Worm (Caenorhabditis elegans): ENCODE measurements around the gene ZC395.11.

The ZC395.11 gene

DNA sequence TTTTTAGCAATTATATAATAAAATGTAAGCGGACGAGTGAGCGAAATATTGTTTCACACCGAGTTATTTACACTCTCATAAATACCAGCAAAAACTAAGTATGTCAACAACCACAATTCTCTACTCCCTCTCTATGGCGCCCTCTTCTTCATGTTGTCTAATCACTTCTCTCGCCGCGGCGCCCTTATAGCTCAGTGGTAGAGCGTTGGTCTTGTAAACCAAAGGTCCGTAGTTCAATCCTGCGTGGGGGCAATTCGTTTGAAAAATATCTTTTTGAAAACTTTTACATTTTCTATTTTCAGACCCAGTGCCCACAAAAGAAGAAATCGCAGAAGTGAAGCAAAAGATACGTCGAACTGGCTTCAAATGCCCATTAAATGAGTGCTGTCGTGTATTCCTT is 19.6 kb upstream of the ZC395.11 start (continued):
- no peak for TF ChIP-seq pqm-1 (tag; optimal IDR thresholded peaks at IDR 0.05)
- TF ChIP-seq nhr-111 (GFP tag; optimal IDR thresholded peaks at IDR 0.05), result peak; percentile 68
- TF ChIP-seq ama-1 (optimal IDR thresholded peaks at IDR 0.05), result no peak
- peak; percentile 83; the same call in 1 of the 2 replicates for TF ChIP-seq Y75B8A.6 (GFP tag; IDR thresholded peaks at IDR 0.05)
- TF ChIP-seq lin-39 (tag; optimal IDR thresholded peaks at IDR 0.05), result no peak
- TF ChIP-seq sdz-12 (GFP tag; optimal IDR thresholded peaks at IDR 0.05), result peak; percentile 92
- peak; percentile 91 for TF ChIP-seq snpc-1.2 (GFP tag; IDR thresholded peaks at IDR 0.05)
- TF ChIP-seq F26F4.8 (GFP tag; conservative IDR thresholded peaks at IDR 0.05), result peak; percentile 98
- TF ChIP-seq nhr-48 (tag; optimal IDR thresholded peaks at IDR 0.05), result no peak
- peak; percentile 5 for TF ChIP-seq fkh-10 (GFP tag; optimal IDR thresholded peaks at IDR 0.05)
- peak; percentile 15 to 62 for TF ChIP-seq hif-1 (tag; optimal IDR thresholded peaks at IDR 0.05)
- TF ChIP-seq spr-1 (tag; optimal IDR thresholded peaks at IDR 0.05), result peak; percentile 69
- TF ChIP-seq dmd-8 (GFP tag; IDR thresholded peaks at IDR 0.05), result peak; percentile 99

DNA sequence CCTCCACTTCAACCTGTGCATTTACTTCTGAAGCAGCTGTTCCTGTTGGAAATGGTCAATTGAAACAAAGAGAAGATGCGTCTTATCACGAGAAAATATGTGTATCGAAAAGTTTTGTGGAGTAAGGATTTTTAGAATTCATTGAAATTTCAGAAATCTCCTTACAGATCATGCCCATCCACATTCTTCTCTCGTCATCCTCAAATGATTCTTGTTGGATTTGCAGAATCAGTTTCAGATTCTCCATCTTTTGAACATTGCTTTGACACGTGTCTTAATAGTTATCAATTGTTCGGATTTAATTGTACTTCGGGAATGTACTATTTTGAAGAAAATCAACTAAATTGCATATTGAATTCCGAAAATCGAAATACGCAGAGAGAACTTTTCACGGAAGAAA is 17.9 kb upstream of the ZC395.11 start:
- TF ChIP-seq unc-62 (GFP tag; optimal IDR thresholded peaks at IDR 0.05 in 1 of 2), result peak in 1 of 2 experiments; percentile 98
- TF ChIP-seq unc-62 (tag; optimal IDR thresholded peaks at IDR 0.05), result no peak
- no peak for TF ChIP-seq F37D6.2 (tag; optimal IDR thresholded peaks at IDR 0.05)

DNA sequence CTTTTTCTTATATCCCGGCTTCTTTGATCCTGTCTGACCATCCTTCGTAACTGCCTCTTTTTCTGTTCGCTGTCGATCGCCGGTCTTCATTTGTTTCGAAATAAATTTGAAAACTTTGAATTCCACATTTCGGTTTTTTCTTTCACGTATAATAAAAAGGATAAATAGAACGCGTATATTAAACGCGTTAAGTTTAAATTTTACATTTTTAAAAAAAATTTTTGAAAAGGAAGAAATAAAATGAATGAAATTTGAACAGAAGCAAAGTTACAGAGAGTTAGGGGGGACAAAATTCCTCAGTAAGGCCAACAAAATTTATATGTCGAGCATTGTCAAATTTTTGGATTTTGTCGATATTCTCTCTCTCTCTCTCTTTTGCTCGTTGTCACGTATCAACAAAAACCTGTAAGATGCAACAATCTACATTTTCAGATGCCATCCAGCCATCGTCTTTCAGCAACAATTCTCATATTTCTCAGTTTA is 15.7 kb upstream of the ZC395.11 start, which contains the start of the genes T15B12.2 and F52C9.5:
Gene T15B12.2, minus strand, starts transcription at position 101 of the 483 bp plus-strand sequence.
Gene F52C9.5, plus strand, starts transcription at position 433 of the 483 bp plus-strand sequence.
- TF ChIP-seq zip-11 (GFP tag; IDR thresholded peaks at IDR 0.05) (no peak), daf-12 (tag; optimal IDR thresholded peaks at IDR 0.05) (no peak), egl-43 (GFP tag; IDR thresholded peaks at IDR 0.05) (no peak), dmd-6 (GFP tag; IDR thresholded peaks at IDR 0.05) (no peak), fkh-10 (GFP tag; optimal IDR thresholded peaks at IDR 0.05) (no peak), nhr-10 (tag; optimal IDR thresholded peaks at IDR 0.05) (no peak), F10B5.3 (tag; optimal IDR thresholded peaks at IDR 0.05) (no peak), ZK546.5 (tag; optimal IDR thresholded peaks at IDR 0.05) (no peak), snpc-1.2 (GFP tag; IDR thresholded peaks at IDR 0.05) (no peak), php-3 (GFP tag; IDR thresholded peaks at IDR 0.05) (no peak), daf-16 (GFP tag; optimal IDR thresholded peaks at IDR 0.05) (no peak), daf-16 (tag; optimal IDR thresholded peaks at IDR 0.05) (no peak), tra-1 (GFP tag; IDR thresholded peaks at IDR 0.05) (no peak), skn-1 (tag; optimal IDR thresholded peaks at IDR 0.05) (no peak), ztf-7 (tag; optimal IDR thresholded peaks at IDR 0.05) (no peak)

DNA sequence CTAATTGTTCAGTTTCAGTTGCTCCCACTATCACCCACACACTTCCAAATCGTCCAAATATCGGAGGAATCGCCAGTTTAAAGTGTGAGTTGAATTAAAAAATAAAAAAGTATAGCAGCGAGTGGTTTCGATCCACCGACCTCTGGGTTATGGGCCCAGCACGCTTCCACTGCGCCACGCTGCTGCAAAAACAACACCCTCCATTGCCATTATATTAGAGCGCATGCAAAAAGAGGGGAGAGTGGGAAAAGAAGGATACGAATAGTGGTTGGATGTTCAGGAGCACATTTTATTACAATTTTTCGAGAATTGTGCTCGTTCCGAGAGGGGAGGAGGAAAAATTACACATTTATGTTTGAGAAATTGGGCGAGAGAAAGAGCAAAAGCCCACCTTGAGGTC is 8.8 kb upstream of the ZC395.11 start:
- TF ChIP-seq ztf-11 (tag; optimal IDR thresholded peaks at IDR 0.05), result no peak
- no peak for TF ChIP-seq egl-27 (tag; optimal IDR thresholded peaks at IDR 0.05)
- no peak for TF ChIP-seq tag-97 (GFP tag; IDR thresholded peaks at IDR 0.05)
- TF ChIP-seq ceh-62 (tag; optimal IDR thresholded peaks at IDR 0.05), result no peak
- TF ChIP-seq dve-1 (tag; optimal IDR thresholded peaks at IDR 0.05; ENCODE audit: insufficient read depth), result peak; percentile 50
- TF ChIP-seq mxl-3 (GFP tag; optimal IDR thresholded peaks at IDR 0.05), result no peak
- TF ChIP-seq dmd-6 (GFP tag; IDR thresholded peaks at IDR 0.05), result peak; percentile 59
- TF ChIP-seq zip-11 (GFP tag; IDR thresholded peaks at IDR 0.05), result peak; percentile 58; the same call in 1 of the 2 replicates
- TF ChIP-seq madf-9 (GFP tag; conservative IDR thresholded peaks at IDR 0.05), result 0 out of 2 replicates have a peak, but pooled peaks have one; percentile 59
- peak; percentile 90 for TF ChIP-seq pha-4 (GFP tag; IDR thresholded peaks at IDR 0.05)
- TF ChIP-seq pha-4 (tag; optimal IDR thresholded peaks at IDR 0.05), result no peak
- TF ChIP-seq dpl-1 (GFP tag; optimal IDR thresholded peaks at IDR 0.05), result peak; percentile 18
- peak; percentile 79 for TF ChIP-seq Y48G9A.11 (GFP tag; IDR thresholded peaks at IDR 0.05)
- TF ChIP-seq lin-39 (tag; optimal IDR thresholded peaks at IDR 0.05), result no peak
- peak; percentile 69 for TF ChIP-seq spr-3 (GFP tag; optimal IDR thresholded peaks at IDR 0.05)
- TF ChIP-seq unc-39 (tag; optimal IDR thresholded peaks at IDR 0.05), result no peak
- TF ChIP-seq jun-1 (tag; optimal IDR thresholded peaks at IDR 0.05), result no peak
- peak in 1 of 2 experiments; percentile 52 for TF ChIP-seq mdl-1 (tag; optimal IDR thresholded peaks at IDR 0.05)
- TF ChIP-seq Y105C5A.15 (GFP tag; IDR thresholded peaks at IDR 0.05), result 0 out of 2 replicates have a peak, but pooled peaks have one; percentile 47
- peak; percentile 71 for TF ChIP-seq mdt-29 (GFP tag; IDR thresholded peaks at IDR 0.05)
- TF ChIP-seq fos-1 (tag; optimal IDR thresholded peaks at IDR 0.05), result no peak
- no peak for TF ChIP-seq zag-1 (tag; optimal IDR thresholded peaks at IDR 0.05)
- peak; percentile 76 for TF ChIP-seq ctbp-1 (GFP tag; IDR thresholded peaks at IDR 0.05)

All from whole organism, L4 larva.